Worm (Caenorhabditis elegans): ENCODE data around the gene T02G5.14.

T02G5.14 gene

DNA sequence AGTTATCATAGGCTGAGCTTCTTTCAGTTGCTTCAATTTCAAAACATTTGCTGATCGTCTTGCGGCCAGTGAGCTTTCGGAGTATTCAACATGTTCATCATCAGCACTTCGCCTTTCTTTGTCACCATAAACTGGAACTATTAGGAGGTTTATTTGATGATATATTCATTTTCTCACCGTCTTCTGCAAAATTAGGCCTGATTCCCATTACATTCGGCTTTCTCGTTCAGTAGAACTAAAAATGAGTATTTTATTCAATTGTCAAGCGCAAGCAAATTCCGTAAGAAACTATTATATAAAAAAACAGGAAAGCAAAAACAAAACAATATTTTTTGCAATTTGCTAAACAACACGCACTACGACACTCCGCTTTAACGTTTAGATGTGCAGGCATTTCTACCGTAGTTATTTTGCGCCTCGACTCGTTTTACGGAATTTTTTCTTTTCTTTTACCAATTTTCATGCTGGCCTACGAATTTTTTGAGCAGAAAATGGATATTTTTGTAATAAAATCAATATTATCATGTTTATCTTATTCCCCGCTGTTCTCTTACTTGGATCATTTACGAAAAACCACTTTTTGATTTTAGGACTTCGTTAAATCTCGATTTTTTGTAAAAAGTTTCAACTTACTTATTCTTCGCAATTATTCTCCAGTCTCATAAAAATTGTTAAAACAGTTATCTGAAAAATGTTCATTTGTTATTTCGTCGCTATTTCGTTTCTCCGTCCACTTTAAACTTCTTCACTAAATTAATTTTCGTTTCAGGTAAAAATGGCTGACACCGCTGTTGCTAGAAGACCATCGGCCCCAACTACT lies 20.9 kb downstream of the T02G5.14 start, which contains the start of the genes farl-11 and rpl-33 (continued):
- TF ChIP-seq nhr-25 (tag; optimal IDR thresholded peaks at IDR 0.05) (peak; percentile 69), unc-62 (GFP tag; optimal IDR thresholded peaks at IDR 0.05) (no peak), blmp-1 (tag; optimal IDR thresholded peaks at IDR 0.05; ENCODE audit: insufficient read depth) (no peak), ztf-4 (tag; optimal IDR thresholded peaks at IDR 0.05) (peak; percentile 83), ceh-16 (tag; optimal IDR thresholded peaks at IDR 0.05) (no peak), egl-27 (tag; optimal IDR thresholded peaks at IDR 0.05) (peak; percentile 21)

DNA sequence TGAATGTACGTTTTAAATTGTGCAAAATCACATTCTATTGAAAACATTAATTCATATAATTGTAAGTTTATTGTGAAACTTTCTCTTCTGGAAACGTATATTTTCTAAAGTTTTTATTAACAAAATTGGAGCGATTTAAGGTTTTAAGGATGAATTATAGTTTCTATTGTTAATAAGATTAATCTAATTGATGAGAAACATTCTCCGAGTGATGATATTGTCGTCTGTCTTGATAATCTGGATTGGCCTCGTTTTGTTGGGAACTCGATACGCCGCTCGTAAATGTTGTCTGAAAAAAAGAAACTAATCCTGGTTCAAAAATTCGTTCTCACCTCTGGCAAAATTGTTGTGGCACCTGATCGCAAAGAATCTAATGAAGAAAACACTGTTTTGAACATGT lies 22.2 kb downstream of the T02G5.14 start:
- TF ChIP-seq nhr-77 (tag; optimal IDR thresholded peaks at IDR 0.05) (no peak), sem-4 (tag; optimal IDR thresholded peaks at IDR 0.05) (no peak), zag-1 (tag; optimal IDR thresholded peaks at IDR 0.05) (no peak), sma-3 (GFP tag; optimal IDR thresholded peaks at IDR 0.05) (no peak), nhr-10 (tag; optimal IDR thresholded peaks at IDR 0.05) (no peak), nhr-23 (tag; optimal IDR thresholded peaks at IDR 0.05) (no peak), ZK546.5 (tag; optimal IDR thresholded peaks at IDR 0.05) (no peak), sma-9 (GFP tag; optimal IDR thresholded peaks at IDR 0.05) (no peak), sma-9 (tag; optimal IDR thresholded peaks at IDR 0.05) (no peak), mab-5 (tag; optimal IDR thresholded peaks at IDR 0.05) (no peak), elt-3 (tag; optimal IDR thresholded peaks at IDR 0.05) (no peak), crh-2 (tag; optimal IDR thresholded peaks at IDR 0.05) (no peak)

DNA sequence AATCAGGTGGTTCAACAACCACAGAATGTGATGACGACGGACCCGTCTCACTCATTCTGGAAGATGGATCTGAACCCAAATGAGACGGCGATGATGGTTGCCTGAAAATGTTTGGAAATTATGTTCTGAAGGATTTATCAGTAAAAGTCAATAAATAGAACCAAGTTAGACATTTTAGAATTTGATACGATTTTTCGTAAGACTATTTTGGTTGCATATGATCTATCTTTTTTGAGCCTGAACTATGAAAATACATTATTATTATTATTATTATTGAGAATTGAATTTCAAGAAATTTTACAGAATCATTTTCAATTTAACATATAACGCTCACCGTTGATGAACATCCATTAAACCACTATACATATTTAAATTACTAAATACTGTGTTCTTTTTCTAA lies 25.8 kb downstream of the T02G5.14 start, which contains the start of gene F10E7.9:
TSS of gene F10E7.9 (minus strand) at position 101 of the 400 bp plus-strand sequence.
- TF ChIP-seq lin-13 (GFP tag; optimal IDR thresholded peaks at IDR 0.05) (no peak), crh-2 (tag; optimal IDR thresholded peaks at IDR 0.05) (no peak), elt-3 (tag; optimal IDR thresholded peaks at IDR 0.05) (no peak), aly-2 (tag; optimal IDR thresholded peaks at IDR 0.05) (no peak), nhr-25 (tag; optimal IDR thresholded peaks at IDR 0.05) (no peak), ceh-16 (tag; optimal IDR thresholded peaks at IDR 0.05) (no peak), skn-1 (tag; optimal IDR thresholded peaks at IDR 0.05) (no peak), nhr-11 (tag; optimal IDR thresholded peaks at IDR 0.05) (no peak), sma-9 (GFP tag; optimal IDR thresholded peaks at IDR 0.05) (no peak), sma-9 (tag; optimal IDR thresholded peaks at IDR 0.05) (no peak), nhr-23 (tag; optimal IDR thresholded peaks at IDR 0.05) (no peak), nhr-6 (tag; optimal IDR thresholded peaks at IDR 0.05) (no peak)

DNA sequence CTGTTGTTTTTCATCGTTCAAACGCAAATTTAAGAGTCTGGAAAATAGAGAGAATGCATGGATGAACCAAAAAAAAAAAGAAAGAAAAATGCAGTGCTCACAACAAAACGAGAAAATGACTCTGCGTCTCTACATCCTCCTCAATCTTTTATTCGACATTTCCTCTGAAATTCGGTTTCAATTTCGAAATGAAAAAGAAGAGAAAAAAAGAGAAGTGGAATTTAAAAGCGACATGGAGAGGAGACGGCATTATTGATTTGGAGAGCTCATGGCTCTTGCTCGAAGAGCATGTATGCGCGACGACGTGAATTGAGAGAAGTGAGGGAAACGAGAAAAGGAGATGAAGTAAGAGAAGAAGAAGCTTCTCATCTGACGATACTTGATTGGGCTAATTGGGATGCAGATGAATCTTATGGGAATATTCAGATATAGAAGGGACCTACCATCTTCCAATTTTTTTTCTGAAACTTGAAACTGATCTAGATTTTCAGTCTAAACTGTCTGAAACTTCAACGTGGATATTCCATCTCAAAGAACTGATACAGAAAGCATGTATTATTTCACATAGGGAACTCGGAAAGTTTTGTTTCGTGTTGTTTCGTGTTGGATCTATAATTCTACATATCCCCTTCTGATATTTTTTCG lies 27.0 kb downstream of the T02G5.14 start:
- peak in 1 of 2 experiments; percentile 35 for TF ChIP-seq lsy-2 (tag; optimal IDR thresholded peaks at IDR 0.05)
- TF ChIP-seq fos-1 (tag; optimal IDR thresholded peaks at IDR 0.05), result no peak
- no peak for TF ChIP-seq nhr-25 (tag; optimal IDR thresholded peaks at IDR 0.05)
- no peak for TF ChIP-seq nhr-21 (tag; optimal IDR thresholded peaks at IDR 0.05)
- TF ChIP-seq zag-1 (tag; optimal IDR thresholded peaks at IDR 0.05), result peak; percentile 21
- peak; percentile 28 for TF ChIP-seq nhr-129 (tag; optimal IDR thresholded peaks at IDR 0.05)
- no peak for TF ChIP-seq unc-39 (tag; optimal IDR thresholded peaks at IDR 0.05)
- no peak for TF ChIP-seq Y55F3AM.14 (GFP tag; optimal IDR thresholded peaks at IDR 0.05)
- peak; percentile 16 for TF ChIP-seq sem-4 (tag; optimal IDR thresholded peaks at IDR 0.05)
- TF ChIP-seq lin-13 (GFP tag; optimal IDR thresholded peaks at IDR 0.05), result no peak
- no peak for TF ChIP-seq mdl-1 (tag; optimal IDR thresholded peaks at IDR 0.05)
- TF ChIP-seq lin-39 (tag; optimal IDR thresholded peaks at IDR 0.05), result no peak
- TF ChIP-seq nhr-23 (tag; optimal IDR thresholded peaks at IDR 0.05), result no peak
- peak; percentile 58 for TF ChIP-seq C34F6.9 (tag; optimal IDR thresholded peaks at IDR 0.05)
- no peak for TF ChIP-seq unc-62 (GFP tag; optimal IDR thresholded peaks at IDR 0.05)
- peak; percentile 45 for TF ChIP-seq unc-55 (GFP tag; optimal IDR thresholded peaks at IDR 0.05)

DNA sequence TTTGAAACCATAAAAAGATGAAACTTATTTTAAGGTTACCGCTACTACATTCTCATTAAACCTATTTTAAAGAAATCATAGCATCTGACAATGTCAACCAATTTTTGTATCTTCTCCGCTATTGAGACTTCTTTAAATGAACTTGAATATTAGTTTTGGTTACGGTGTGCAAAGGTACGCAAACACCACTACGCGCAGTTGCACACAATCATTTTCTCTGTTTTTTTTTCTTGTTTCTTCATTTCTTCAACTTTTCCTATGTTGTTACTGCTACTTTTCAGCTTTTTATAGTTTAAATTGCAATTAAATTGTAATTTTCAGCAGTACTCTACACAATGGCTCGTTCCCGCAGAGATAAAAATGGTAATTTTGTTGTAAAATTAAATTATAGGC lies 27.5 kb downstream of the T02G5.14 start, which contains the start of gene F10E7.5:
TSS of gene F10E7.5 (plus strand) at position 322 of the 393 bp plus-strand sequence.
- peak; percentile 36 for TF ChIP-seq snpc-4 (tag; optimal IDR thresholded peaks at IDR 0.05)
- TF ChIP-seq nhr-23 (tag; optimal IDR thresholded peaks at IDR 0.05), result no peak
- peak; percentile 94 to 99 for TF ChIP-seq lsy-2 (tag; optimal IDR thresholded peaks at IDR 0.05)
- no peak for TF ChIP-seq mab-5 (tag; optimal IDR thresholded peaks at IDR 0.05)
- peak; percentile 26 for TF ChIP-seq sma-9 (GFP tag; optimal IDR thresholded peaks at IDR 0.05)
- TF ChIP-seq sma-9 (tag; optimal IDR thresholded peaks at IDR 0.05), result no peak
- no peak for TF ChIP-seq elt-1 (tag; optimal IDR thresholded peaks at IDR 0.05)
- TF ChIP-seq crh-2 (tag; optimal IDR thresholded peaks at IDR 0.05), result peak; percentile 62
- TF ChIP-seq nhr-12 (tag; optimal IDR thresholded peaks at IDR 0.05), result no peak
- TF ChIP-seq sem-4 (tag; optimal IDR thresholded peaks at IDR 0.05), result peak; percentile 30
- peak; percentile 24 for TF ChIP-seq nhr-6 (tag; optimal IDR thresholded peaks at IDR 0.05)
- TF ChIP-seq gmeb-1 (tag; optimal IDR thresholded peaks at IDR 0.05), result no peak
- TF ChIP-seq R02D3.7 (tag; optimal IDR thresholded peaks at IDR 0.05), result no peak
- no peak for TF ChIP-seq unc-55 (GFP tag; optimal IDR thresholded peaks at IDR 0.05)
- no peak for TF ChIP-seq lin-39 (tag; optimal IDR thresholded peaks at IDR 0.05)
- TF ChIP-seq lin-11 (tag; optimal IDR thresholded peaks at IDR 0.05), result no peak
- no peak for TF ChIP-seq fos-1 (tag; optimal IDR thresholded peaks at IDR 0.05)
- peak; percentile 66 for TF ChIP-seq C34F6.9 (tag; optimal IDR thresholded peaks at IDR 0.05)
- TF ChIP-seq nhr-129 (tag; optimal IDR thresholded peaks at IDR 0.05), result peak; percentile 60

Data from whole organism, L2 larva.